Worm (Caenorhabditis elegans): ENCODE measurements around the gene gtf-2A2.

DNA sequence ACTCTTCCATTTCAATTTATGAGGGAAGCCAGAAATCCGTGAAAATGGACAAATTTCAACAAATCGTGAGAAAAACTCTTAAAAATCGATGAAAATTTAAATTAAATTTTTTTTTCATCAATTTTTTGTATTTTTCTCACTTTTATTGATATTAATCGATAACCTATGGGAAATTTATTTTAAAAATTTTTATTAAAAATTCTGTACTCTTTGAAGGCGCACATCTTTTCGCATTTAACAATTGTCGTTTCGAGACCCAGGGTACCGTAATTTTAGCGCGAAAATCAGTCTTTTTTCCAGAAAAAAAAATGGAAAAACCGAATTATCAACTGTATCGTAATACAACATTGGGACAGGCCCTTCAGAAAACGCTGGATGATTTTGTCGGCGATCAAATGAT, at the start of gene gtf-2A2:
- no peak for TF ChIP-seq lsy-2 (tag; optimal IDR thresholded peaks at IDR 0.05)
- TF ChIP-seq pha-4 (tag; optimal IDR thresholded peaks at IDR 0.05): no peak
- no peak for TF ChIP-seq unc-39 (tag; optimal IDR thresholded peaks at IDR 0.05)
- no peak for TF ChIP-seq blmp-1 (tag; optimal IDR thresholded peaks at IDR 0.05)
- TF ChIP-seq nhr-76 (tag; optimal IDR thresholded peaks at IDR 0.05): no peak
- no peak for TF ChIP-seq snpc-4 (tag; optimal IDR thresholded peaks at IDR 0.05)
- no peak for TF ChIP-seq lin-13 (tag; optimal IDR thresholded peaks at IDR 0.05)
- TF ChIP-seq ztf-11 (tag; optimal IDR thresholded peaks at IDR 0.05): no peak
- TF ChIP-seq ceh-39 (tag; optimal IDR thresholded peaks at IDR 0.05): no peak
- no peak for TF ChIP-seq ces-1 (GFP tag; optimal IDR thresholded peaks at IDR 0.05)
- no peak for TF ChIP-seq mep-1 (tag; optimal IDR thresholded peaks at IDR 0.05)
- no peak for TF ChIP-seq nhr-12 (tag; optimal IDR thresholded peaks at IDR 0.05)
- TF ChIP-seq unc-62 (GFP tag; optimal IDR thresholded peaks at IDR 0.05): no peak
- TF ChIP-seq nhr-237 (tag; optimal IDR thresholded peaks at IDR 0.05): no peak
